Worm (Caenorhabditis elegans): ENCODE data around the gene dli-1.

ce11 chrIV:13079119-13079518 lies 19.5 kb downstream of the dli-1 start, which contains the start of gene C39E9.8:
- TF ChIP-seq gmeb-2 (tag; optimal IDR thresholded peaks at IDR 0.05), result no peak
- TF ChIP-seq ceh-45 (GFP tag; IDR thresholded peaks at IDR 0.05), result no peak
- no peak for TF ChIP-seq pha-4 (tag; optimal IDR thresholded peaks at IDR 0.05)
- TF ChIP-seq K02D7.2 (tag; optimal IDR thresholded peaks at IDR 0.05), result no peak
- TF ChIP-seq ceh-30 (tag; optimal IDR thresholded peaks at IDR 0.05), result no peak
- no peak for TF ChIP-seq ama-1 (optimal IDR thresholded peaks at IDR 0.05)
- no peak for TF ChIP-seq C08G9.2 (tag; optimal IDR thresholded peaks at IDR 0.05)
- TF ChIP-seq hlh-6 (tag; optimal IDR thresholded peaks at IDR 0.05), result no peak
- no peak for TF ChIP-seq C38D4.7 (GFP tag; optimal IDR thresholded peaks at IDR 0.05)
- TF ChIP-seq ahr-1 (tag; optimal IDR thresholded peaks at IDR 0.05), result no peak
- no peak for TF ChIP-seq eyg-1 (tag; optimal IDR thresholded peaks at IDR 0.05)

All from whole organism, late embryonic.